Worm (Caenorhabditis elegans): ENCODE data around the gene C44B7.7.

Gene C44B7.7

ce11 chrII:6838270-6838878 is 41.6 kb downstream of the C44B7.7 start (continued):
- TF ChIP-seq pha-4 (tag; optimal IDR thresholded peaks at IDR 0.05): no peak
- TF ChIP-seq hlh-6 (tag; optimal IDR thresholded peaks at IDR 0.05): no peak
- TF ChIP-seq madf-2 (tag; optimal IDR thresholded peaks at IDR 0.05): no peak
- TF ChIP-seq tbx-7 (tag; optimal IDR thresholded peaks at IDR 0.05): no peak
- TF ChIP-seq ceh-45 (GFP tag; IDR thresholded peaks at IDR 0.05): no peak
- TF ChIP-seq tbx-2 (tag; optimal IDR thresholded peaks at IDR 0.05): peak; percentile 5
- TF ChIP-seq ref-2 (tag; optimal IDR thresholded peaks at IDR 0.05): no peak
- no peak for TF ChIP-seq lin-11 (tag; optimal IDR thresholded peaks at IDR 0.05)
- TF ChIP-seq unc-86 (tag; optimal IDR thresholded peaks at IDR 0.05): no peak
- TF ChIP-seq K02D7.2 (tag; optimal IDR thresholded peaks at IDR 0.05): no peak
- TF ChIP-seq ttx-3 (tag; optimal IDR thresholded peaks at IDR 0.05): no peak
- no peak for TF ChIP-seq syd-9 (tag; optimal IDR thresholded peaks at IDR 0.05)
- TF ChIP-seq hlh-8 (tag; optimal IDR thresholded peaks at IDR 0.05): no peak
- TF ChIP-seq zip-5 (tag; optimal IDR thresholded peaks at IDR 0.05): no peak
- no peak for TF ChIP-seq T23F11.4 (GFP tag; optimal IDR thresholded peaks at IDR 0.05)
- TF ChIP-seq dmd-4 (tag; optimal IDR thresholded peaks at IDR 0.05; ENCODE audit: borderline replicate concordance): no peak
- no peak for TF ChIP-seq Y22D7AL.16 (tag; optimal IDR thresholded peaks at IDR 0.05)
- TF ChIP-seq pha-2 (tag; optimal IDR thresholded peaks at IDR 0.05): no peak
- TF ChIP-seq sox-4 (tag; optimal IDR thresholded peaks at IDR 0.05): no peak
- no peak for TF ChIP-seq pat-9 (tag; optimal IDR thresholded peaks at IDR 0.05)
- TF ChIP-seq pqm-1 (tag; optimal IDR thresholded peaks at IDR 0.05): no peak
- no peak for TF ChIP-seq ceh-9 (tag; optimal IDR thresholded peaks at IDR 0.05)
- no peak for TF ChIP-seq elt-4 (tag; optimal IDR thresholded peaks at IDR 0.05)

DNA sequence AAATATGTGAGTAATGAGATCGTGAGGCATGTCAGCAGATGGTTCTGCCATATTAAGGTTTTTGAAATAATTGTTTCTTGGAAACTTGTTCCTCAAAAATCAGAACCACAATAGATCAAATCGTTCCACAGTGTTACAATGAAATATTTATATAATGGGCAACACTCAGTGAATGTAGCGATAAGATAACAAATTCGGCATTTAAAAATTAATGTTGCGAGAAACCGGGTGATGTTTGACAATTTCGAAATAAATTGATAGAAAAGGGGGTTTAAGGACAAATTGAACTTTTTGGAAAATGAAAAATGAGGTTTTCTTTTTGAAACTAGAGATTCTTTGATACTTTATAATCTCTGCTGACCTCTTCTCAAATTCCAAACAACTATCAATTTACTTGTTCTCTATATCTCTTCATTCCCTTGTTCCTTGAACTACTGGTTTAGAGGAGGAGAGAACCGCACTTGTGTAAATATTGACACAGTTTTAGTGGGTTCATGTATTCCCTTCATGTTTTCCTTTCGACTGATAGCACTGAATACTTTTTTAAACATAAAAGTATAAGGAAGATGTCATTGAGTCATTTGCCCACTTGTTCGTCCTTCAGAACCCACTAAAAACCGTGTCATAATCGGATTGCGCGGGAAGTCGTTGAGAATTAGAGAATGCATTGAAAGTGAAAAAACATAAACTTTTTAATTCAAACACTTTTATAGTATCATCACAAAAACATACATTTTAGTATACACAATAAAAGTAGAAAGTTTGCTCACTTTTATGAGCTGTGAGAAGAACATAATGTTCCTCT is 43.0 kb downstream of the C44B7.7 start:
- TF ChIP-seq ceh-18 (tag; optimal IDR thresholded peaks at IDR 0.05): no peak
- peak; percentile 77 for TF ChIP-seq ceh-34 (tag; optimal IDR thresholded peaks at IDR 0.05)
- TF ChIP-seq elt-2 (tag; optimal IDR thresholded peaks at IDR 0.05): peak; percentile 3
- peak; percentile 4 for TF ChIP-seq ceh-19 (GFP tag; optimal IDR thresholded peaks at IDR 0.05)

ce11 chrII:6835972-6836595 is 43.9 kb downstream of the C44B7.7 start:
- no peak for TF ChIP-seq pax-1 (tag; optimal IDR thresholded peaks at IDR 0.05)
- TF ChIP-seq ama-1 (optimal IDR thresholded peaks at IDR 0.05): no peak
- no peak for TF ChIP-seq hlh-13 (GFP tag; optimal IDR thresholded peaks at IDR 0.05)
- TF ChIP-seq ceh-19 (GFP tag; optimal IDR thresholded peaks at IDR 0.05): no peak
- TF ChIP-seq gmeb-2 (tag; optimal IDR thresholded peaks at IDR 0.05): no peak
- no peak for TF ChIP-seq che-1 (tag; optimal IDR thresholded peaks at IDR 0.05)
- TF ChIP-seq sox-4 (tag; optimal IDR thresholded peaks at IDR 0.05): no peak
- no peak for TF ChIP-seq ahr-1 (tag; optimal IDR thresholded peaks at IDR 0.05)
- no peak for TF ChIP-seq ceh-6 (GFP tag; optimal IDR thresholded peaks at IDR 0.05)
- no peak for TF ChIP-seq pros-1 (tag; optimal IDR thresholded peaks at IDR 0.05)
- no peak for TF ChIP-seq C08G9.2 (tag; optimal IDR thresholded peaks at IDR 0.05)
- TF ChIP-seq unc-3 (GFP tag; conservative IDR thresholded peaks at IDR 0.05): no peak
- TF ChIP-seq unc-3 (tag; optimal IDR thresholded peaks at IDR 0.05): no peak
- no peak for TF ChIP-seq ztf-16 (tag; optimal IDR thresholded peaks at IDR 0.05)
- no peak for TF ChIP-seq ceh-31 (tag; optimal IDR thresholded peaks at IDR 0.05)
- no peak for TF ChIP-seq lim-6 (tag; optimal IDR thresholded peaks at IDR 0.05)
- no peak for TF ChIP-seq pqm-1 (tag; optimal IDR thresholded peaks at IDR 0.05)
- TF ChIP-seq dve-1 (tag; optimal IDR thresholded peaks at IDR 0.05): no peak
- no peak for TF ChIP-seq unc-42 (tag; optimal IDR thresholded peaks at IDR 0.05)
- peak; percentile 27 for TF ChIP-seq ref-2 (tag; optimal IDR thresholded peaks at IDR 0.05)
- TF ChIP-seq unc-86 (tag; optimal IDR thresholded peaks at IDR 0.05): no peak
- no peak for TF ChIP-seq ceh-22 (tag; optimal IDR thresholded peaks at IDR 0.05)
- TF ChIP-seq tbx-2 (tag; optimal IDR thresholded peaks at IDR 0.05): peak; percentile 42
- no peak for TF ChIP-seq madf-2 (tag; optimal IDR thresholded peaks at IDR 0.05)
- TF ChIP-seq unc-55 (GFP tag; optimal IDR thresholded peaks at IDR 0.05): peak; percentile 13
- no peak for TF ChIP-seq ceh-9 (tag; optimal IDR thresholded peaks at IDR 0.05)
